Worm (Caenorhabditis elegans) whole organism, early embryonic: ENCODE measurements around the gene T14B4.9.

ENCODE experiments used
- B0310.2 ChIP-seq: sonication (generic microtip); optimal IDR thresholded peaks from 2 replicates; lab custom pipeline; 2016; ENCODE audit warnings: mild to moderate bottlenecking, missing genetic modification characterization, missing compliant biosample characterization
- aly-1 ChIP-seq: sonication (generic microtip); optimal IDR thresholded peaks from 2 replicates; lab custom pipeline; 2016; ENCODE audit warnings: missing genetic modification characterization, missing compliant biosample characterization
- ama-1 ChIP-seq: fragments of 150-350 bp; optimal IDR thresholded peaks from 2 replicates; lab custom pipeline; 2014
- ceh-13 ChIP-seq: fragments of 200-800 bp; sonication (Bioruptor generic); optimal IDR thresholded peaks from 2 replicates; lab custom pipeline; 2018; ENCODE audit warnings: mild to moderate bottlenecking, missing genetic modification characterization, missing compliant biosample characterization
- ceh-36 ChIP-seq: sonication (generic microtip); optimal IDR thresholded peaks from 2 replicates; lab custom pipeline; 2016; ENCODE audit warnings: missing genetic modification characterization, inconsistent platforms, missing compliant biosample characterization
- ets-7 ChIP-seq: sonication (generic microtip); optimal IDR thresholded peaks from 2 replicates; lab custom pipeline; 2016; ENCODE audit warnings: missing genotype, missing genetic modification characterization, missing compliant biosample characterization
- flt-1 ChIP-seq: fragments of 200-800 bp; sonication (Bioruptor generic); IDR thresholded peaks from 2 replicates; pipeline ENCODE4 v1.3.6; 2022; ENCODE audit warnings: missing genetic modification characterization, missing compliant biosample characterization
- hmbx-1 ChIP-seq: sonication (generic microtip); optimal IDR thresholded peaks from 2 replicates; lab custom pipeline; 2016; ENCODE audit warnings: mild to moderate bottlenecking, missing genetic modification characterization, missing compliant biosample characterization
- hnd-1 ChIP-seq: sonication (generic microtip); optimal IDR thresholded peaks from 2 replicates; lab custom pipeline; 2016; ENCODE audit warnings: missing genetic modification characterization, missing compliant biosample characterization
- scrt-1 ChIP-seq: fragments of 200-800 bp; sonication (Bioruptor generic); IDR thresholded peaks from 2 replicates; pipeline ENCODE4 v1.3.6; 2022; ENCODE audit warnings: missing genetic modification characterization, missing compliant biosample characterization
- sea-1 ChIP-seq: fragments of 200-800 bp; sonication (Bioruptor generic); conservative IDR thresholded peaks from 2 replicates; pipeline ENCODE4 v1.3.6; 2022; ENCODE audit warnings: missing genetic modification characterization, missing compliant biosample characterization
- tbx-11 ChIP-seq: fragments of 200-800 bp; sonication (Bioruptor generic); IDR thresholded peaks from 2 replicates; pipeline ENCODE4 v1.3.6; 2022; ENCODE audit warnings: missing genetic modification characterization, missing compliant biosample characterization
- tbx-37 ChIP-seq: fragments of 200-800 bp; sonication (Bioruptor generic); conservative IDR thresholded peaks from 2 replicates; pipeline ENCODE4 v1.3.6; 2022; ENCODE audit warnings: missing genetic modification reagents, missing genetic modification characterization, missing compliant biosample characterization
- tra-4 ChIP-seq: sonication (generic microtip); optimal IDR thresholded peaks from 2 replicates; lab custom pipeline; 2017; ENCODE audit warnings: missing genetic modification characterization, missing compliant biosample characterization

ce11 chrII:6742614-6743013, 9.0 kb upstream of the T14B4.9 start, which contains the start of gene F41G3.6:
- no peak for TF ChIP-seq sea-1 (GFP tag; lab: Robert Waterston, UW)
- TF ChIP-seq ama-1 (lab: Kevin White, UChicago): no peak
- no peak for TF ChIP-seq tbx-37 (GFP tag; lab: Robert Waterston, UW)
- no peak for TF ChIP-seq tra-4 (tag; lab: Kevin White, UChicago)
- no peak for TF ChIP-seq scrt-1
- no peak for TF ChIP-seq hnd-1 (tag; lab: Kevin White, UChicago)
- no peak for TF ChIP-seq hmbx-1 (tag; lab: Kevin White, UChicago)
- TF ChIP-seq ceh-13 (GFP tag; lab: Kevin White, UChicago): no peak
- TF ChIP-seq aly-1 (tag; lab: Kevin White, UChicago): no peak
- no peak for TF ChIP-seq B0310.2 (tag; lab: Kevin White, UChicago)
- no peak for TF ChIP-seq ceh-36 (tag; lab: Kevin White, UChicago)
- TF ChIP-seq flt-1: no peak
- TF ChIP-seq ets-7 (tag; lab: Kevin White, UChicago): no peak
- no peak for TF ChIP-seq tbx-11 (GFP tag; lab: Robert Waterston, UW)
